Fruit fly (Drosophila melanogaster): ENCODE data around the gene LSm-4.

Gene LSm-4

DNA sequence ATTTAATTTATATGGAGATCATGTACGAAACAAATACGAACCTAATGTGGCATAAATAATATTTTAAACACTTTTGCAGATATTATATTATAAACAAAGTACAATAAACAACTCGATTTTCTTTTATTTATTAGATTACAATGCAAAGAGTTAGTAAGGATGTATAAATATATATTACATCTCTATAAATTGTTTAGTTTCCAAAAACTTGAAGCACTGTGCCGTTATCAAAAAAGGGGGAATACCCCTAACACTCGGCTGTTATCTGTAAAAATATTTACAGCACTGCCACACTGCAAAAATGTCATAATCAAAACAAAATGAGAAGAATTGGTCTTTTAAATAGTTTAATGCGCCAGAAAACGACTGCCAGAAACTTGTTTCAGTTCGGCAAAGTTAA, 23.5 kb upstream of the LSm-4 start, which contains the start of gene CG5188:
TSS of gene CG5188 (plus strand) at position 302 of the 400 bp plus-strand sequence.
- TF ChIP-seq CG9705 (GFP tag; optimal IDR thresholded peaks at IDR 0.05): no peak
- TF ChIP-seq Sp1 (GFP tag; optimal IDR thresholded peaks at IDR 0.05): peak; percentile 43
- no peak for TF ChIP-seq Hr78 (GFP tag; optimal IDR thresholded peaks at IDR 0.05)
- peak; percentile 40 for TF ChIP-seq rgr (GFP tag; optimal IDR thresholded peaks at IDR 0.05)
- peak in 1 of 2 experiments; percentile 56 for TF ChIP-seq foxo (GFP tag; optimal IDR thresholded peaks at IDR 0.05)
- peak; percentile 72 for TF ChIP-seq psq (GFP tag; optimal IDR thresholded peaks at IDR 0.05)
- TF ChIP-seq dmrt93B (GFP tag; optimal IDR thresholded peaks at IDR 0.05): no peak
- TF ChIP-seq woc (GFP tag; optimal IDR thresholded peaks at IDR 0.05): peak; percentile 41
- TF ChIP-seq ey (GFP tag; optimal IDR thresholded peaks at IDR 0.05): peak; percentile 28
- peak; percentile 44 for TF ChIP-seq OdsH (GFP tag; optimal IDR thresholded peaks at IDR 0.05)
- no peak for TF ChIP-seq CG32264 (GFP tag; optimal IDR thresholded peaks at IDR 0.05)
- peak; percentile 43 for TF ChIP-seq Hnf4 (GFP tag; optimal IDR thresholded peaks at IDR 0.05)
- no peak for TF ChIP-seq sv (GFP tag; optimal IDR thresholded peaks at IDR 0.05)
- TF ChIP-seq tai (GFP tag; optimal IDR thresholded peaks at IDR 0.05): no peak
- TF ChIP-seq Rel (GFP tag; optimal IDR thresholded peaks at IDR 0.05): no peak
- peak; percentile 82 for TF ChIP-seq Rel (tag; optimal IDR thresholded peaks at IDR 0.05)
- TF ChIP-seq HLH106 (tag; optimal IDR thresholded peaks at IDR 0.05): peak; percentile 51

DNA sequence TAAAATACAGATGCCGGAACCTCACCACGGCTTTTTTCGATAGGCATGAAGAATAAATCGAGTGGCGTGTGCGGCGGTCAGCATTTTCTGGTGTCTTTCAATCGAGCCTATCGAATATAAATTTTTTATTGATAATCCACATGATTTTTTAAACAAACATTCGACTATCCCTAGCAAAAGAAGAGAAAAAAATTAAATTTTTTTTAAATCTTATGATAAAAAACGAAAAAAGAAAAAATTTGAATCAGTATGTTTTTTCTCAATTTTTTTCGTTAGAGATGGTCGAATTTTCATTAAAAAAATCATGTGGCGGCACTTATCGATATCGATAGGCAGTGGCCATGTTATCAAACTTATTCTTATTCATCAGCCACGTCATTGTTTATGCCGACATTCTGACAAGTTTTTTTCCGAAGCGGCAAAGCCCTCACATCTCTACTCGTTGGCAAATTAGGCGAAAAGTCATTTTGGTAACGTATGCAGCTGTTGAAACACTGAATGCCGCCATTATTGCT, 21.6 kb upstream of the LSm-4 start, which contains the start of the genes SmB and KdelR:
TSS of gene SmB (minus strand) at position 94 of the 515 bp plus-strand sequence.
TSS of gene KdelR (plus strand) at position 354 of the 515 bp plus-strand sequence.
- no peak for TF ChIP-seq Vsx2 (GFP tag; optimal IDR thresholded peaks at IDR 0.05; ENCODE audit: partially characterized antibody)
- TF ChIP-seq sage (GFP tag; optimal IDR thresholded peaks at IDR 0.05): no peak
- no peak for TF ChIP-seq usp (GFP tag; optimal IDR thresholded peaks at IDR 0.05)
- peak; percentile 3 for TF ChIP-seq Sp1 (GFP tag; optimal IDR thresholded peaks at IDR 0.05)
- peak; percentile 10 for TF ChIP-seq sv (GFP tag; optimal IDR thresholded peaks at IDR 0.05)
- TF ChIP-seq Dfd (GFP tag; optimal IDR thresholded peaks at IDR 0.05): no peak
- TF ChIP-seq HLH106 (tag; optimal IDR thresholded peaks at IDR 0.05): no peak
- no peak for TF ChIP-seq tai (GFP tag; optimal IDR thresholded peaks at IDR 0.05)
- TF ChIP-seq foxo (GFP tag; optimal IDR thresholded peaks at IDR 0.05): no peak
- TF ChIP-seq jim (GFP tag; optimal IDR thresholded peaks at IDR 0.05): no peak
- TF ChIP-seq CG32264 (GFP tag; optimal IDR thresholded peaks at IDR 0.05): no peak
- TF ChIP-seq CG9705 (GFP tag; optimal IDR thresholded peaks at IDR 0.05): no peak
- TF ChIP-seq Dif (GFP tag; optimal IDR thresholded peaks at IDR 0.05; ENCODE audit: partially characterized antibody): no peak
- TF ChIP-seq dsf (GFP tag; optimal IDR thresholded peaks at IDR 0.05; ENCODE audit: borderline replicate concordance): peak; percentile 5
- TF ChIP-seq Abd-B (GFP tag; optimal IDR thresholded peaks at IDR 0.05): no peak
- TF ChIP-seq dl (GFP tag; optimal IDR thresholded peaks at IDR 0.05; ENCODE audit: insufficient read depth in 1 of 2, partially characterized antibody in 2 of 2): no peak
- TF ChIP-seq lola (GFP tag; optimal IDR thresholded peaks at IDR 0.05): no peak
- TF ChIP-seq Hr78 (GFP tag; optimal IDR thresholded peaks at IDR 0.05): no peak
- TF ChIP-seq N (GFP tag; optimal IDR thresholded peaks at IDR 0.05): no peak
- peak; percentile 34 for TF ChIP-seq ey (GFP tag; optimal IDR thresholded peaks at IDR 0.05)
- TF ChIP-seq pan (optimal IDR thresholded peaks at IDR 0.05): no peak
- TF ChIP-seq rgr (GFP tag; optimal IDR thresholded peaks at IDR 0.05): no peak
- TF ChIP-seq brk (GFP tag; optimal IDR thresholded peaks at IDR 0.05): peak; percentile 42
- peak; percentile 44 for TF ChIP-seq psq (GFP tag; optimal IDR thresholded peaks at IDR 0.05)
- TF ChIP-seq Hr83 (GFP tag; optimal IDR thresholded peaks at IDR 0.05; ENCODE audit: poor library complexity, severe bottlenecking): peak; percentile 23
- no peak for TF ChIP-seq CrebA (GFP tag; optimal IDR thresholded peaks at IDR 0.05; ENCODE audit: borderline replicate concordance)
- TF ChIP-seq GATAd (GFP tag; optimal IDR thresholded peaks at IDR 0.05): no peak
- no peak for TF ChIP-seq fru (GFP tag; optimal IDR thresholded peaks at IDR 0.05)
- peak; percentile 44 for TF ChIP-seq OdsH (GFP tag; optimal IDR thresholded peaks at IDR 0.05)
- TF ChIP-seq woc (GFP tag; optimal IDR thresholded peaks at IDR 0.05): peak; percentile 10
- TF ChIP-seq Jra (GFP tag; optimal IDR thresholded peaks at IDR 0.05): peak; percentile 79
- no peak for TF ChIP-seq Hnf4 (GFP tag; optimal IDR thresholded peaks at IDR 0.05)
- TF ChIP-seq Mio (GFP tag; optimal IDR thresholded peaks at IDR 0.05): no peak

DNA sequence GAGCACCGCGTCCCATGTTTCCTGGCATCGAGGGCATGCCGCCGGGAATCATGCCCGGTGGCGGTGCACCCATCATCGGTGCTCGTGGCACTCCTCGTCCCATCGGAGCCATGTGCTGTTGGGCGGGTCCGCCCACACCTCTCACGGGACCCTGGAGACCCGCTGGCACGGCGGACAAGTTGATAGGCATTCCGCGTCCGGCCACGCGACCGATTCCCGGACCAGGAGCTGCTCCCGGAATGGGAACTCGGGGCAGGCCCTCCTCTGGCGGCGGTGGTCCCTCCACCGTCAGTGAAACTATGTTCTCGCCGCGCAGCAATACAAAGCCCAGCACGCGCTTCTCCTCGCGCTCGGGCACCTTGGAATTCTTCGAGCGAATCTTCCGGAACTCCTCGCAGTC, 20.6 kb upstream of the LSm-4 start:
- TF ChIP-seq woc (GFP tag; optimal IDR thresholded peaks at IDR 0.05): no peak
- no peak for TF ChIP-seq dl (GFP tag; optimal IDR thresholded peaks at IDR 0.05; ENCODE audit: insufficient read depth in 1 of 2, partially characterized antibody in 2 of 2)
- TF ChIP-seq Abd-B (GFP tag; optimal IDR thresholded peaks at IDR 0.05): no peak
- TF ChIP-seq Mio (GFP tag; optimal IDR thresholded peaks at IDR 0.05): no peak
- TF ChIP-seq Rel (GFP tag; optimal IDR thresholded peaks at IDR 0.05): no peak
- no peak for TF ChIP-seq Rel (tag; optimal IDR thresholded peaks at IDR 0.05)
- TF ChIP-seq Hnf4 (GFP tag; optimal IDR thresholded peaks at IDR 0.05): no peak
- no peak for TF ChIP-seq foxo (GFP tag; optimal IDR thresholded peaks at IDR 0.05)
- TF ChIP-seq rgr (GFP tag; optimal IDR thresholded peaks at IDR 0.05): no peak
- TF ChIP-seq N (GFP tag; optimal IDR thresholded peaks at IDR 0.05): no peak
- TF ChIP-seq jim (GFP tag; optimal IDR thresholded peaks at IDR 0.05): no peak
- no peak for TF ChIP-seq h (GFP tag; optimal IDR thresholded peaks at IDR 0.05)
- no peak for TF ChIP-seq br (GFP tag; optimal IDR thresholded peaks at IDR 0.05)
